Fruit fly (Drosophila melanogaster) ovary, adult (tissue): ENCODE measurements around the gene out.

Source experiments
- CG17801 ChIP-seq: fragments of 200-800 bp; optimal IDR thresholded peaks from 2 replicates; lab custom pipeline; 2019; ENCODE audit warnings: missing biosample characterization, mild to moderate bottlenecking, missing genetic modification characterization, moderate library complexity; ENCODE audit not compliant: partially characterized antibody

The out gene

dm6 chrX:19321820-19322708 lies at the start of gene out:
out (minus strand) TSS chrX:19322106.
- peak; percentile 96 for TF ChIP-seq CG17801 (GFP tag; lab: Kevin White, UChicago)

- no peak for TF ChIP-seq CG17801 (GFP tag; lab: Kevin White, UChicago)
Measured at dm6 chrX:19371135-19371938, 49.4 kb upstream of the out start.

- no peak for TF ChIP-seq CG17801 (GFP tag; lab: Kevin White, UChicago)
Measured at dm6 chrX:19369865-19370264, 48.0 kb upstream of the out start.

dm6 chrX:19364034-19364433 lies 42.1 kb upstream of the out start:
- TF ChIP-seq CG17801 (GFP tag; lab: Kevin White, UChicago) = no peak

- TF ChIP-seq CG17801 (GFP tag; lab: Kevin White, UChicago) = no peak
Measured at dm6 chrX:19361406-19361859, 39.5 kb upstream of the out start.

- no peak for TF ChIP-seq CG17801 (GFP tag; lab: Kevin White, UChicago)
Measured at dm6 chrX:19360735-19361405, 39.0 kb upstream of the out start.

- no peak for TF ChIP-seq CG17801 (GFP tag; lab: Kevin White, UChicago)
Measured at dm6 chrX:19358948-19359506, 37.1 kb upstream of the out start.

- peak; percentile 63 for TF ChIP-seq CG17801 (GFP tag; lab: Kevin White, UChicago)
Measured at dm6 chrX:19354628-19355101, 32.8 kb upstream of the out start.

dm6 chrX:19353442-19354204 lies 31.7 kb upstream of the out start:
- TF ChIP-seq CG17801 (GFP tag; lab: Kevin White, UChicago) = no peak

dm6 chrX:19352830-19353441 lies 31.0 kb upstream of the out start, which contains the start of gene kek5:
kek5 (plus strand) TSS chrX:19353181.
- TF ChIP-seq CG17801 (GFP tag; lab: Kevin White, UChicago) = no peak

dm6 chrX:19348835-19349466 lies 27.0 kb upstream of the out start:
- no peak for TF ChIP-seq CG17801 (GFP tag; lab: Kevin White, UChicago)

- TF ChIP-seq CG17801 (GFP tag; lab: Kevin White, UChicago) = no peak
Measured at dm6 chrX:19348222-19348621, 26.3 kb upstream of the out start, which contains the start of gene nAChRalpha7. nAChRalpha7 (minus strand) TSS chrX:19348447.

dm6 chrX:19326730-19327129 lies 4.8 kb upstream of the out start:
- no peak for TF ChIP-seq CG17801 (GFP tag; lab: Kevin White, UChicago)
